Fruit fly (Drosophila melanogaster): Measurements from ENCODE around the gene CG10226.

Gene CG10226

DNA sequence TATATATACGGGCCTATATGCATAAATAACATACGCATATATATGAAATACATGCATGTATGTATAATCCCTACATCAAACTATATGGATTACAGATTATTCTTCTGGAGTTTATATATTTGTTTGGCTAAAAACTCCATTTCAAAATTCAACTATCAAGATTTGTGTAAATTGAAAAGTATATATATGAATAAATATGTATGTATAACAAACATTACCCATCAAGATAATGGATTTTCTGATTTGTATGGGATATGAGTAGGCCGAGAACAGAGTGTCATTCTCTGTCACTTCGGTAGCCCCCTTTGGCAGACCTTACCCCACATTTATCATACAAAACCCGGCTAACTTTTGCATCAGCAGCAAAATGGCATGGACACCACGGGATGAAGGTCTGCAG is 39.7 kb downstream of the CG10226 start, which contains the start of gene CG8219:
Gene CG8219, plus strand, starts transcription at position 301 of the 400 bp plus-strand sequence.
- TF ChIP-seq CG17801 (GFP tag; optimal IDR thresholded peaks at IDR 0.05; ENCODE audit: partially characterized antibody) = no peak

DNA sequence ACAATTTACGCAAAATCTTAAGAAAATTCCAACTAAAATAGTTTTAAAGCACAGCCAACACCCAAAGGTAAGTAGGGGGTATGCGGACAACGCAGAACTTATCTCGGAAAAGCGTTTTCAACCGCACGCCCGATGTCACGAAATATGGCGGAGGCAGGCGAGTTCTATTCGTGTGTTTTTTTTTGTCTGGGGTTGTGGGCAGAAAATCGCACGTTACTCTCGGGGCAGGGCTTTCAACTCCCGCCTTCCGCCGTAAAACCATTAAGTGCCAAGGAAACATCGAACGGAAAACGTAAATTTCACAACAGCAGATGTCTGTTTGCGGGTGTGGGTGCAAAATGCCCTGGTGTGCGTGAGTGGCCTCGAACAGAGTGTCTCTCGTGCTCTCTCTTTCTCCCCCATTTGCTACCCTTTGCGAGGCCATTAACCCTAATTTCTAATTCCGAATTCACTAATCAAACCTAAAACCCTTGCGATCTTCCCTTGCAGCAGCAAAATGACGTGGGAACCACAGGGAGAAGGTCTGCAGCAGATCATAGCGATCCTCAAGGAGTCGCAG is 46.2 kb downstream of the CG10226 start:
- no peak for TF ChIP-seq CG17801 (GFP tag; optimal IDR thresholded peaks at IDR 0.05; ENCODE audit: partially characterized antibody)

DNA sequence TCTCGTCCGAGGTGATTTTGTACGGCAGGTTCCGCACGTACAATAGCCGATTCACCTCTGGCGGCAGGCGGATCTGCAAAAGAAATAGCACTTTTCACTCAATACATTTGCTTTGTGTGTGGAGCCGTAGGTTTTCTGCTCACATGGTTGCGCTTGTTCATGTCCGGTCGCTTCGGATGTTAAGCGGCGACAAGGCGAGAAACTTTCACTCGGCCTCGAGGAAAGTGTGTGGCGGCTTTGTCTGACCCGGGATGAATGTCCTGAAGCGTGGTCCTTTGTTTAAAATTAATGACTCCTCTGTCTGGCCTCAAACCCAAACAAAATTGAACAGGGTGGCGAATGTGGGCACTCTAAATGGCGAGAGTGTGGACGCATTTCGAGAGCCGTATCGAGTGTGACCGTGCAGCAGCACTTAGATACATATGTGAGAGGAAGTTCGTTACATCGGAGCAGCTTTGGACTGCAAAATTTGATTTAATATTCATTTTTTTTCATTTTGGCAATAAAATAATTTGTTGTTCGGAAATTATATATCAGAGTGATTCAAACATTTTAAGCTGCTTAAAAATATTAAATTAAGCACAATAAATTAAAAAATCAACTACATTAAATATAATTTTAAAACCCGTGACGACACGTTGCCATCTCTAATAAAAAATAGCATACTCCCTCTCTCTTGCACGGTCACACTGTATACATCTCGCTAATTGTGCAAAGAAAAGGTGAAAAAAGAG is 46.9 kb downstream of the CG10226 start, which contains the start of the genes Sf3b6 and Tnpo:
Gene Sf3b6, minus strand, starts transcription at position 358 of the 734 bp plus-strand sequence.
Gene Tnpo, plus strand, starts transcription at position 659 of the 734 bp plus-strand sequence.
- TF ChIP-seq CG17801 (GFP tag; optimal IDR thresholded peaks at IDR 0.05; ENCODE audit: partially characterized antibody) = peak; percentile 77

DNA sequence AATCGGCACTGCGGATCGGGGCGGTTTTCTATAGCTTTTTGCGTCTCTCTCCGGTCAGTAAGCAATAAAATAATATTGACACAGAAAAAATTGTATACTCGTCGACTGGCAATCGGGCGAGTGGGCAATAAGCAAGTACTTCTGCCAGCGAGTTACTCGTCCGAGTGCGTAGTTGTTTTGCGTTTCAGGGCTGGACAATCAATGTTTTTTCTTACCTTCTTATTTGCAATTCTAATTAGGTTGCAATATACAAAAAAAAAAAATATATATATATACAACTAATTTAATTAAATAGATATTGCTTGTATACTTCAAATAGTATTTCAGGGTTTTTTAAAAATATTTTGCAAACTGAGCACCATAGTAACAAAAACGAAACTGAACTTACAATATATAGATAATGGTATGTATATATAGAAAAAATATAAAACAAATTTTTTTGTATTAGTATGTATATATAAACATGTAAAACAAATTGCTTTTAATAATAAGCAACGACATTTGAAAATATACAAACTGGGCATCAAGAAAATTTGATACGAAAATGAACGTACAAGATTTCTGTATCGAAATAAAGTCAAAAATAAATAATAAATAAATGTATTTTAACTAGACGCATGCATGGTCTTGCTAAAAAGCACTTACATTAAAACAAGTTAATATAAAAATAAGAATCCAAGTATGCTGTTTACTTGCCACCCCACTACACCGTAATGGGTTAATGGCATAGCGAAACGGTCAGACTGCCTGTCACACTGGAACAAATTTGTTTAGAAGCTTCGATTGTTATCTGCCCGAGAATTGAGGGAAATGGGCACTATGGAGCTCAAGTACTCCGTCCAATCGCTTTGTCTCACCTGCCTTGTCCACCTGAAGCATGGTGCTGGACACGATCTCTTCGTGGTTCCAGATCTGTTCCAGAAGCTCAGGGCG is 50.6 kb downstream of the CG10226 start, which contains the start of the genes D19A and CG7386:
Gene D19A, minus strand, starts transcription at position 129 of the 933 bp plus-strand sequence.
Gene CG7386, plus strand, starts transcription at position 751 of the 933 bp plus-strand sequence.
- peak; percentile 63 for TF ChIP-seq CG17801 (GFP tag; optimal IDR thresholded peaks at IDR 0.05; ENCODE audit: partially characterized antibody)

DNA sequence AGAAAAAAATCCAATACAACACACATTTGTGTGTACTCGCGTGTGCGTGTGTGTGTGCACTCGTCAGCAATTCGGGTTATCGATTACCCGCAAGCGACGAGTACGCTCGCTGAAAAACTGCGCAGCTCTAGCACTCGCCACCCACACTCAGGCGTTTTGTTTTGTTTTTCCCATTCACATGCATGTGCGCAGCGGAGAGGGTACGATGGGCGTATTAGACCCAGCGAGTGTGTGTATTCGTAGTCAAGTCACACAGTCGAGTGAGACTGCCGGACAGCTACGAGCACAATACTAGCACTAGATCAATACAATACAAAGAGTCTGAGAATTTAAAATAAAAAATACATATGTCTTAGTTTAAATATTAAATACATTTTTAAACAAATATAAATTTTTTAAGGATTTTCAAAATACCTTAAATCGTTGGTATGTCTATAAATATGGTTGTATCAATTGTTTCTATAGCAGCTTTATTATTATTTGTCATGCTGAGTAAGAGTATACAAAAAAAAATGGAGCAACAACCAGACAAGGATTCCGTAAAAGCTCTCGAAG is 54.9 kb downstream of the CG10226 start, which contains the start of the genes D19B and CG43293:
Gene D19B, minus strand, starts transcription at position 37 of the 555 bp plus-strand sequence.
Gene CG43293, plus strand, starts transcription at position 306 of the 555 bp plus-strand sequence.
- TF ChIP-seq CG17801 (GFP tag; optimal IDR thresholded peaks at IDR 0.05; ENCODE audit: partially characterized antibody) = peak; percentile 69
